Worm (Caenorhabditis elegans): ENCODE measurements around the gene H06H21.8.

The H06H21.8 gene

DNA sequence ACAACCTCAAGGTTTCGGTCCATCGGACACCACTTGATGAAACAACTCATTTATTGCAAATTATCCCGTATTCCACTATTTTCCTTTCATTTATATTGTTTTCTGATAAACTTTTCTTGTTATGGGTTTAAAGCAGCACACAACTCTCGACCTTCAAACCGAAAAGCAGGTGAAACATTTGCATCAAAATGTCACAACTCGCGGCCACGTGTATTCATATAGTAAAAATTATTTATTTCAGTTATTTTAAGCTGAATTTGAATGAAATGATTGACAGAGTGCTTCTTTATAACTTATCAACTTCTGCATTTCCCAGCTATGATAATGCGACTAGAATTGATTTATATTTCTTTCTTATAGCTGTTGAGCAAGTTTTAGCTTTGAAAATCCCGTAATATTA, 9.1 kb downstream of the H06H21.8 start, which contains the start of gene srw-95 (continued):
- no peak for TF ChIP-seq tbx-9 (tag; optimal IDR thresholded peaks at IDR 0.05; ENCODE audit: borderline replicate concordance)
- no peak for TF ChIP-seq unc-62 (GFP tag; optimal IDR thresholded peaks at IDR 0.05)
- no peak for TF ChIP-seq let-526 (GFP tag; IDR thresholded peaks at IDR 0.05)
- TF ChIP-seq F37B4.10 (GFP tag; IDR thresholded peaks at IDR 0.05) = no peak
- no peak for TF ChIP-seq ceh-79 (tag; optimal IDR thresholded peaks at IDR 0.05)
- TF ChIP-seq snpc-1.1 (tag; optimal IDR thresholded peaks at IDR 0.05; ENCODE audit: insufficient read depth) = peak; percentile 24
- TF ChIP-seq sdz-38 (tag; optimal IDR thresholded peaks at IDR 0.05) = no peak
- no peak for TF ChIP-seq mel-28 (tag; optimal IDR thresholded peaks at IDR 0.05; ENCODE audit: borderline replicate concordance)
- no peak for TF ChIP-seq chd-7 (tag; optimal IDR thresholded peaks at IDR 0.05)
- TF ChIP-seq K12H6.12 (tag; optimal IDR thresholded peaks at IDR 0.05) = no peak
- TF ChIP-seq C17E4.6 (GFP tag; IDR thresholded peaks at IDR 0.05) = no peak
- peak; percentile 9 for TF ChIP-seq lin-54 (GFP tag; optimal IDR thresholded peaks at IDR 0.05)
- TF ChIP-seq ztf-6 (GFP tag; IDR thresholded peaks at IDR 0.05) = no peak
- TF ChIP-seq snpc-4 (GFP tag; optimal IDR thresholded peaks at IDR 0.05) = no peak
- peak in 2 of 4 experiments; percentile 51 to 81 for TF ChIP-seq snpc-4 (tag; optimal IDR thresholded peaks at IDR 0.05)
- peak in 1 of 3 experiments; percentile 11 for TF ChIP-seq lin-35 (GFP tag; optimal IDR thresholded peaks at IDR 0.05)
- peak; percentile 86 for TF ChIP-seq B0336.3 (GFP tag; IDR thresholded peaks at IDR 0.05)
- no peak for TF ChIP-seq efl-1 (GFP tag; optimal IDR thresholded peaks at IDR 0.05)
- TF ChIP-seq nfya-1 (tag; optimal IDR thresholded peaks at IDR 0.05; ENCODE audit: borderline replicate concordance, insufficient read depth) = no peak
- TF ChIP-seq atf-7 (tag; optimal IDR thresholded peaks at IDR 0.05) = peak; percentile 9
- peak; percentile 12 for TF ChIP-seq die-1 (tag; optimal IDR thresholded peaks at IDR 0.05)
- TF ChIP-seq ztf-28 (GFP tag; IDR thresholded peaks at IDR 0.05) = no peak
- TF ChIP-seq bed-1 (GFP tag; IDR thresholded peaks at IDR 0.05) = 0 out of 2 replicates have a peak, but pooled peaks have one; percentile 8
- no peak for TF ChIP-seq attf-3 (GFP tag; conservative IDR thresholded peaks at IDR 0.05)
- TF ChIP-seq B0261.1 (tag; optimal IDR thresholded peaks at IDR 0.05) = no peak
- peak; percentile 24 for TF ChIP-seq snpc-3.4 (tag; optimal IDR thresholded peaks at IDR 0.05)
- no peak for TF ChIP-seq Y53G8AR.9 (GFP tag; conservative IDR thresholded peaks at IDR 0.05)
- no peak for TF ChIP-seq aptf-3 (GFP tag; IDR thresholded peaks at IDR 0.05)
- peak; percentile 50; the same call in 1 of the 2 replicates for TF ChIP-seq rcor-1 (GFP tag; IDR thresholded peaks at IDR 0.05)
- no peak for TF ChIP-seq zfh-2 (GFP tag; conservative IDR thresholded peaks at IDR 0.05)
- TF ChIP-seq rec-8 (tag; optimal IDR thresholded peaks at IDR 0.05) = no peak
- TF ChIP-seq ceh-27 (GFP tag; optimal IDR thresholded peaks at IDR 0.05) = no peak
- no peak for TF ChIP-seq pbrm-1 (GFP tag; IDR thresholded peaks at IDR 0.05)
- TF ChIP-seq hmg-1.2 (GFP tag; IDR thresholded peaks at IDR 0.05) = 0 out of 2 replicates have a peak, but pooled peaks have one; percentile 10
- TF ChIP-seq ztf-25 (GFP tag; IDR thresholded peaks at IDR 0.05) = 0 out of 2 replicates have a peak, but pooled peaks have one; percentile 20
- TF ChIP-seq sea-2 (GFP tag; IDR thresholded peaks at IDR 0.05) = no peak
- no peak for TF ChIP-seq F39B2.1 (GFP tag; IDR thresholded peaks at IDR 0.05)
- TF ChIP-seq hlh-12 (tag; optimal IDR thresholded peaks at IDR 0.05) = no peak
- no peak for TF ChIP-seq ztf-22 (GFP tag; optimal IDR thresholded peaks at IDR 0.05)
- TF ChIP-seq gei-17 (GFP tag; optimal IDR thresholded peaks at IDR 0.05) = no peak
- no peak for TF ChIP-seq F22D6.2 (tag; optimal IDR thresholded peaks at IDR 0.05)
- TF ChIP-seq F49E8.2 (tag; optimal IDR thresholded peaks at IDR 0.05; ENCODE audit: insufficient read depth) = peak; percentile 59
- no peak for TF ChIP-seq Y56A3A.18 (GFP tag; IDR thresholded peaks at IDR 0.05)
- TF ChIP-seq dpff-1 (tag; optimal IDR thresholded peaks at IDR 0.05) = no peak
- TF ChIP-seq ceh-100 (GFP tag; IDR thresholded peaks at IDR 0.05) = 0 out of 2 replicates have a peak, but pooled peaks have one; percentile 40
- TF ChIP-seq lsy-27 (tag; optimal IDR thresholded peaks at IDR 0.05; ENCODE audit: borderline replicate concordance, insufficient read depth) = no peak
- TF ChIP-seq Y67H2A.10 (GFP tag; conservative IDR thresholded peaks at IDR 0.05) = no peak
- TF ChIP-seq nhr-80 (tag; optimal IDR thresholded peaks at IDR 0.05) = no peak

All from whole organism, young adult.